Fruit fly (Drosophila melanogaster) whole organism, embryonic: ENCODE results near the gene CG15602.
A peak's percentile ranks its signal among the peaks of the same experiment; 100 is the strongest.

ENCODE experiments used
- Ada2b ChIP-seq: fragments of 200-800 bp; sonication (Bioruptor generic); IDR thresholded peaks from 2 replicates; pipeline ENCODE4 v1.3.6; 2022; ENCODE audit warnings: missing biosample characterization, missing genetic modification characterization
- CG10565 ChIP-seq: fragments of 200-800 bp; sonication (Bioruptor generic); optimal IDR thresholded peaks from 3 replicates; lab custom pipeline; 2016; ENCODE audit warnings: missing biosample characterization, mild to moderate bottlenecking, missing genetic modification characterization
- CG12299 ChIP-seq: fragments of 200-800 bp; sonication (Bioruptor generic); optimal IDR thresholded peaks from 2 replicates; lab custom pipeline; 2018; ENCODE audit warnings: missing biosample characterization, mild to moderate bottlenecking, missing genetic modification characterization
- CG12659 ChIP-seq: fragments of 200-800 bp; sonication (Bioruptor generic); optimal IDR thresholded peaks from 3 replicates; lab custom pipeline; 2017; ENCODE audit warnings: mild to moderate bottlenecking, missing biosample characterization, missing genetic modification reagents, missing genetic modification characterization
- CG13775 ChIP-seq: fragments of 200-800 bp; sonication (Bioruptor generic); optimal IDR thresholded peaks from 3 replicates; lab custom pipeline; 2017; ENCODE audit warnings: missing biosample characterization, mild to moderate bottlenecking, missing genetic modification characterization
- CG14050 ChIP-seq: fragments of 200-800 bp; sonication (Bioruptor generic); IDR thresholded peaks from 3 replicates; pipeline ENCODE4 v1.3.6; 2022; ENCODE audit warnings: missing biosample characterization, missing genetic modification characterization
- CG15269 ChIP-seq: fragments of 200-800 bp; sonication (Bioruptor generic); optimal IDR thresholded peaks from 2 replicates; lab custom pipeline; 2018; ENCODE audit warnings: missing biosample characterization, mild to moderate bottlenecking, missing genetic modification characterization, moderate library complexity
- CG1602 ChIP-seq: fragments of 200-800 bp; sonication (Bioruptor generic); optimal IDR thresholded peaks from 3 replicates; lab custom pipeline; 2016; ENCODE audit warnings: missing biosample characterization, missing genetic modification characterization
- CG16813 ChIP-seq: fragments of 200-800 bp; sonication (Bioruptor generic); IDR thresholded peaks from 3 replicates; pipeline ENCODE4 v1.3.6; 2022; ENCODE audit warnings: missing biosample characterization, missing genetic modification characterization; ENCODE audit not compliant: partially characterized antibody
- CG17802 ChIP-seq: fragments of 200-800 bp; sonication (Bioruptor generic); optimal IDR thresholded peaks from 2 replicates; lab custom pipeline; 2018; ENCODE audit warnings: missing biosample characterization, mild to moderate bottlenecking, missing genetic modification characterization, moderate library complexity
- CG18476 ChIP-seq: fragments of 200-800 bp; sonication (Bioruptor generic); optimal IDR thresholded peaks from 2 replicates; lab custom pipeline; 2016; ENCODE audit warnings: missing biosample characterization, mild to moderate bottlenecking, missing genetic modification characterization
- CG2116 ChIP-seq: fragments of 200-800 bp; sonication (Bioruptor generic); optimal IDR thresholded peaks from 3 replicates; lab custom pipeline; 2018; ENCODE audit warnings: missing biosample characterization, mild to moderate bottlenecking, missing genetic modification characterization
- CG2678 ChIP-seq: fragments of 200-800 bp; sonication (Bioruptor generic); optimal IDR thresholded peaks from 3 replicates; lab custom pipeline; 2019; ENCODE audit warnings: missing biosample characterization, mild to moderate bottlenecking, missing genetic modification characterization, moderate library complexity
- CG31388 ChIP-seq: fragments of 200-800 bp; sonication (Bioruptor generic); optimal IDR thresholded peaks from 2 replicates; lab custom pipeline; 2016; ENCODE audit warnings: missing biosample characterization, missing genetic modification characterization
- CG32532 ChIP-seq: fragments of 200-800 bp; sonication (Bioruptor generic); IDR thresholded peaks from 2 replicates; pipeline ENCODE4 v1.3.6; 2022; ENCODE audit warnings: missing biosample characterization, missing genetic modification characterization
- CG3726 ChIP-seq: fragments of 200-800 bp; sonication (Bioruptor generic); IDR thresholded peaks from 3 replicates; pipeline ENCODE4, ENCODE4 v1.3.6; 2022; ENCODE audit warnings: missing biosample characterization, missing genetic modification characterization
- CG3995 ChIP-seq: fragments of 200-800 bp; sonication (Bioruptor generic); optimal IDR thresholded peaks from 3 replicates; lab custom pipeline; 2016; ENCODE audit warnings: missing biosample characterization, missing genetic modification characterization
- CG42726 ChIP-seq: fragments of 200-800 bp; sonication (Bioruptor generic); IDR thresholded peaks from 2 replicates; pipeline ENCODE4 v1.3.6; 2022; ENCODE audit warnings: missing biosample characterization, missing genetic modification characterization; ENCODE audit not compliant: partially characterized antibody
- CG7372 ChIP-seq: fragments of 200-800 bp; sonication (Bioruptor generic); IDR thresholded peaks from 2 replicates; pipeline ENCODE4 v1.3.6; 2022; ENCODE audit warnings: missing biosample characterization, missing genetic modification characterization
- CG8765 ChIP-seq: fragments of 200-800 bp; sonication (Bioruptor generic); IDR thresholded peaks from 2 replicates; pipeline ENCODE4 v1.3.6; 2022; ENCODE audit warnings: missing biosample characterization, missing genetic modification characterization
- CG8944 ChIP-seq: fragments of 200-800 bp; sonication (Bioruptor generic); optimal IDR thresholded peaks from 3 replicates; lab custom pipeline; 2016; ENCODE audit warnings: missing biosample characterization, missing genetic modification characterization
- D19A ChIP-seq: fragments of 200-800 bp; optimal IDR thresholded peaks from 3 replicates; lab custom pipeline; 2019; ENCODE audit warnings: missing biosample characterization, mild to moderate bottlenecking, missing genetic modification characterization, moderate library complexity
- D19B ChIP-seq: fragments of 200-800 bp; sonication (Bioruptor generic); optimal IDR thresholded peaks from 2 replicates; lab custom pipeline; 2017; ENCODE audit warnings: missing biosample characterization, mild to moderate bottlenecking, missing genetic modification characterization
- Dll ChIP-seq: fragments of 200-800 bp; sonication (Bioruptor generic); IDR thresholded peaks from 4 replicates; pipeline ENCODE4 v1.3.6; 2022; ENCODE audit warnings: missing biosample characterization, missing genetic modification characterization; ENCODE audit not compliant: partially characterized antibody
- E2f2 ChIP-seq: fragments of 200-800 bp; sonication (Bioruptor generic); IDR thresholded peaks from 2 replicates; pipeline ENCODE4 v1.3.6; 2022; ENCODE audit warnings: missing biosample characterization, missing genetic modification characterization
- Fer1 ChIP-seq: fragments of 200-800 bp; sonication (Bioruptor generic); optimal IDR thresholded peaks from 2 replicates; lab custom pipeline; 2017; ENCODE audit warnings: missing biosample characterization, mild to moderate bottlenecking, missing genetic modification characterization
- Gug ChIP-seq: fragments of 200-800 bp; sonication (Bioruptor generic); IDR thresholded peaks from 4 replicates; pipeline ENCODE4 v1.3.6; 2022; ENCODE audit warnings: missing biosample characterization, missing genetic modification characterization
- H15 ChIP-seq: fragments of 200-800 bp; sonication (Bioruptor generic); IDR thresholded peaks from 3 replicates; pipeline ENCODE4 v1.3.6; 2022; ENCODE audit warnings: missing biosample characterization, missing genetic modification characterization
- Hr51 ChIP-seq, 2 experiments: fragments of 200-800 bp; sonication (Bioruptor generic); optimal IDR thresholded peaks; 2 replicates in 1 of 2; 3 replicates in 1 of 2; lab custom pipeline; 2016 to 2018; ENCODE audit warnings: missing biosample characterization in 2 of 2, missing genetic modification characterization in 2 of 2, mild to moderate bottlenecking in 1 of 2, moderate library complexity in 1 of 2
- Kr ChIP-seq: fragments of 200-800 bp; sonication (Bioruptor generic); optimal IDR thresholded peaks from 2 replicates; lab custom pipeline; 2017; ENCODE audit warnings: missing biosample characterization, mild to moderate bottlenecking, missing genetic modification characterization
- Meics ChIP-seq: fragments of 200-800 bp; sonication (Bioruptor generic); optimal IDR thresholded peaks from 2 replicates; lab custom pipeline; 2017; ENCODE audit warnings: missing biosample characterization, mild to moderate bottlenecking, missing genetic modification characterization
- NfI ChIP-seq: fragments of 200-800 bp; sonication (Bioruptor generic); optimal IDR thresholded peaks from 3 replicates; lab custom pipeline; 2018; ENCODE audit warnings: missing biosample characterization, mild to moderate bottlenecking, missing genetic modification characterization, moderate library complexity
- Six4 ChIP-seq: fragments of 200-800 bp; sonication (Bioruptor generic); optimal IDR thresholded peaks from 2 replicates; lab custom pipeline; 2016; ENCODE audit warnings: missing biosample characterization, missing genetic modification characterization
- Sox102F ChIP-seq: fragments of 200-800 bp; sonication (Bioruptor generic); optimal IDR thresholded peaks from 2 replicates; lab custom pipeline; 2018; ENCODE audit warnings: missing biosample characterization, mild to moderate bottlenecking, missing genetic modification characterization, moderate library complexity
- Sry-δ ChIP-seq: fragments of 200-800 bp; sonication (Bioruptor generic); optimal IDR thresholded peaks from 2 replicates; lab custom pipeline; 2016; ENCODE audit warnings: missing biosample characterization, missing genetic modification characterization
- cad ChIP-seq: fragments of >200 bp; optimal IDR thresholded peaks from 2 replicates; lab custom pipeline; 2017; ENCODE audit warnings: missing biosample characterization, missing genetic modification characterization
- chif ChIP-seq, 2 experiments: fragments of 200-800 bp; sonication (Bioruptor generic); optimal IDR thresholded peaks; 3 replicates each; lab custom pipeline; 2016; ENCODE audit warnings: missing biosample characterization in 2 of 2, missing genetic modification characterization in 2 of 2
- danr ChIP-seq: fragments of 200-800 bp; sonication (Bioruptor generic); IDR thresholded peaks from 2 replicates; pipeline ENCODE4 v1.3.6; 2022; ENCODE audit warnings: missing biosample characterization, missing genetic modification characterization
- esg ChIP-seq: fragments of 200-800 bp; sonication (Bioruptor generic); conservative IDR thresholded peaks from 2 replicates; pipeline ENCODE4 v1.3.6; 2022; ENCODE audit warnings: missing biosample characterization, missing genetic modification characterization
- fd102C ChIP-seq: fragments of 200-800 bp; sonication (Bioruptor generic); optimal IDR thresholded peaks from 2 replicates; lab custom pipeline; 2018; ENCODE audit warnings: missing biosample characterization, mild to moderate bottlenecking, missing genetic modification characterization, moderate library complexity
- gem ChIP-seq: fragments of 200-800 bp; sonication (Bioruptor generic); optimal IDR thresholded peaks from 2 replicates; lab custom pipeline; 2019; ENCODE audit warnings: missing biosample characterization, mild to moderate bottlenecking, missing genetic modification characterization, moderate library complexity
- gt ChIP-seq: fragments of 200-800 bp; sonication (Bioruptor generic); IDR thresholded peaks from 2 replicates; pipeline ENCODE4 v1.3.6; 2022; ENCODE audit warnings: missing biosample characterization, missing genetic modification characterization
- ham ChIP-seq: fragments of 200-800 bp; sonication (Bioruptor generic); IDR thresholded peaks from 2 replicates; pipeline ENCODE4 v1.3.6; 2022; ENCODE audit warnings: missing biosample characterization, missing genetic modification characterization
- lola ChIP-seq, 3 experiments: fragments of >200 bp in 2 of 3; fragments of 200-800 bp in 1 of 3; sonication (Bioruptor generic) in 1 of 3; optimal IDR thresholded peaks; 2 replicates each; lab custom pipeline; 2017 to 2019; ENCODE audit warnings: missing biosample characterization in 3 of 3, missing genetic modification characterization in 3 of 3, mild to moderate bottlenecking in 1 of 3, moderate library complexity in 1 of 3
- mld ChIP-seq: fragments of 200-800 bp; sonication (Bioruptor generic); IDR thresholded peaks from 3 replicates; pipeline ENCODE4 v1.3.6; 2022; ENCODE audit warnings: missing biosample characterization, missing genetic modification characterization; ENCODE audit not compliant: partially characterized antibody
- pum ChIP-seq: fragments of 200-800 bp; sonication (Bioruptor generic); optimal IDR thresholded peaks from 2 replicates; lab custom pipeline; 2016; ENCODE audit warnings: missing biosample characterization, missing genetic modification characterization
- repo ChIP-seq: fragments of 200-800 bp; sonication (Bioruptor generic); optimal IDR thresholded peaks from 2 replicates; lab custom pipeline; 2016; ENCODE audit warnings: missing biosample characterization, missing genetic modification characterization
- sisA ChIP-seq: fragments of 200-800 bp; sonication (Bioruptor generic); IDR thresholded peaks from 2 replicates; pipeline ENCODE4 v1.3.6; 2022; ENCODE audit warnings: missing biosample characterization, missing genetic modification characterization
- sob ChIP-seq: fragments of 200-800 bp; sonication (Bioruptor generic); IDR thresholded peaks from 2 replicates; pipeline ENCODE4 v1.3.6; 2022; ENCODE audit warnings: missing biosample characterization, missing genetic modification characterization
- vnd ChIP-seq: fragments of 200-800 bp; sonication (Bioruptor generic); IDR thresholded peaks from 3 replicates; pipeline ENCODE4 v1.3.6; 2022; ENCODE audit warnings: missing biosample characterization, missing genetic modification characterization; ENCODE audit not compliant: partially characterized antibody
- wek ChIP-seq: fragments of 200-800 bp; sonication (Bioruptor generic); optimal IDR thresholded peaks from 3 replicates; lab custom pipeline; 2018; ENCODE audit warnings: missing biosample characterization, mild to moderate bottlenecking, missing genetic modification characterization, moderate library complexity

The CG15602 gene

dm6 chrX:15841346-15841745, 42.1 kb downstream of the CG15602 start:
- TF ChIP-seq CG15269 (tag; lab: Kevin White, UChicago) (no peak), sob (GFP tag; lab: Robert Waterston, UW) (no peak), D19B (peak; percentile 81), Ada2b (GFP tag; lab: Robert Waterston, UW) (no peak), CG42726 (GFP tag; lab: Robert Waterston, UW) (peak; percentile 24; the same call in 1 of the 2 replicates), Fer1 (GFP tag; lab: Kevin White, UChicago) (no peak), CG12299 (tag; lab: Kevin White, UChicago) (no peak), CG7372 (GFP tag; lab: Robert Waterston, UW) (no peak), Gug (GFP tag; lab: Robert Waterston, UW) (no peak), ham (GFP tag; lab: Robert Waterston, UW) (no peak), mld (GFP tag; lab: Robert Waterston, UW) (peak; percentile 98), vnd (peak; percentile 94), wek (no peak), D19A (tag; lab: Kevin White, UChicago) (no peak), CG8765 (no peak), CG1602 (GFP tag; lab: Kevin White, UChicago) (no peak), Hr51 (GFP tag; optimal IDR thresholded peaks at IDR 0.05; lab: Kevin White, UChicago) (no peak), CG12659 (no peak), CG16813 (GFP tag; lab: Robert Waterston, UW) (peak; percentile 95), gem (no peak), NfI (GFP tag; lab: Kevin White, UChicago) (no peak), esg (GFP tag; lab: Robert Waterston, UW) (no peak), Sox102F (GFP tag; lab: Kevin White, UChicago) (no peak), CG31388 (no peak), danr (GFP tag; lab: Robert Waterston, UW) (no peak), Sry-δ (GFP tag; lab: Kevin White, UChicago) (peak; percentile 26), CG13775 (no peak), lola (GFP tag; optimal IDR thresholded peaks at IDR 0.05; lab: Kevin White, UChicago) (no peak), Dll (GFP tag; lab: Robert Waterston, UW) (peak; percentile 65; the same call in 3 of the 4 replicates), chif (GFP tag; optimal IDR thresholded peaks at IDR 0.05; lab: Kevin White, UChicago) (no peak), CG10565 (GFP tag; lab: Kevin White, UChicago) (no peak), H15 (no peak), repo (no peak), gt (GFP tag; lab: Robert Waterston, UW) (no peak), cad (GFP tag; lab: Kevin White, UChicago) (no peak), CG3726 (GFP tag; lab: Robert Waterston, UW) (no peak), fd102C (GFP tag; lab: Kevin White, UChicago) (no peak), Meics (GFP tag; lab: Kevin White, UChicago) (no peak), CG32532 (GFP tag; lab: Robert Waterston, UW) (no peak), CG18476 (GFP tag; lab: Kevin White, UChicago) (no peak), CG2116 (GFP tag; lab: Kevin White, UChicago) (no peak), pum (no peak), Kr (GFP tag; lab: Kevin White, UChicago) (no peak), CG8944 (GFP tag; lab: Kevin White, UChicago) (no peak), CG2678 (tag; lab: Kevin White, UChicago) (no peak), CG14050 (GFP tag; lab: Robert Waterston, UW) (no peak), Six4 (GFP tag; lab: Kevin White, UChicago) (no peak), E2f2 (peak; percentile 72), CG3995 (GFP tag; lab: Kevin White, UChicago) (no peak), CG17802 (tag; lab: Kevin White, UChicago) (no peak), sisA (no peak)
